Fruit fly (Drosophila melanogaster): ENCODE measurements around the gene zye.

DNA sequence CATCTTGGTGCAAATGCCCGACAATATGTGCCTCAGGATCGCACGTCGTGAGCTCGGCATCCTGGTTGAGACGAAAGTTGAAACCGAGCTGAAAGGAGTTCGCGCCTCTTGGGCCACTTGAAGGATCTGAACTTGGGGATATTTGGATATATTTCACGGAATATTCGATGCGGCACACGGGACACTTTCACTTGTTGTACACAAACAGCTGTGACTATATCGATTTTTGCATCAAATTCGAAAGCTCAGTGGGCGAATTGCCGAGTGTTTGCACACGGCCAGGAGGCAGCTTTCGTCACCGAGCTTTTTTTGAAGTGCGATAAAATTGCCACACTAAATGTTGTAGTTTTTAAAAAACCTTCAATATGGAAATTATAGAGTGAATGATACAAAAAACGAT, 3.1 kb upstream of the zye start, which contains the start of gene CG13248:
- no peak for TF ChIP-seq CG8159 (tag; optimal IDR thresholded peaks at IDR 0.05)
- TF ChIP-seq CG13204 (GFP tag; optimal IDR thresholded peaks at IDR 0.05) = no peak
- TF ChIP-seq Snoo (tag; optimal IDR thresholded peaks at IDR 0.05) = no peak
- TF ChIP-seq CG9948 (tag; optimal IDR thresholded peaks at IDR 0.05) = no peak
- no peak for TF ChIP-seq CG34367 (tag; optimal IDR thresholded peaks at IDR 0.05)
- no peak for TF ChIP-seq CG10348 (GFP tag; IDR thresholded peaks at IDR 0.05)
- TF ChIP-seq EcR (GFP tag; optimal IDR thresholded peaks at IDR 0.05) = no peak
- TF ChIP-seq CG12605 (GFP tag; IDR thresholded peaks at IDR 0.05) = no peak
